Fruit fly (Drosophila melanogaster) whole organism, embryonic: ENCODE data around the gene CG6431.

Experiments used
- C15 ChIP-seq: fragments of 200-800 bp; sonication (Bioruptor generic); IDR thresholded peaks from 3 replicates; pipeline ENCODE4 v1.3.6; 2022; ENCODE audit warnings: missing biosample characterization, missing genetic modification characterization
- CG10209 ChIP-seq: fragments of 200-800 bp; sonication (Bioruptor generic); optimal IDR thresholded peaks from 3 replicates; lab custom pipeline; 2017; ENCODE audit warnings: missing biosample characterization, mild to moderate bottlenecking, missing genetic modification characterization, missing genetic modification reagents
- CG11504 ChIP-seq: fragments of 200-800 bp; sonication (Bioruptor generic); optimal IDR thresholded peaks from 3 replicates; lab custom pipeline; 2019; ENCODE audit warnings: missing biosample characterization, mild to moderate bottlenecking, missing genetic modification characterization, moderate library complexity
- CG12071 ChIP-seq: fragments of 200-800 bp; sonication (Bioruptor generic); optimal IDR thresholded peaks from 3 replicates; lab custom pipeline; 2018; ENCODE audit warnings: missing biosample characterization, mild to moderate bottlenecking, missing genetic modification characterization
- CG12236 ChIP-seq: fragments of 200-800 bp; sonication (Bioruptor generic); optimal IDR thresholded peaks from 2 replicates; lab custom pipeline; 2016; ENCODE audit warnings: missing biosample characterization, missing genetic modification characterization
- CG13624 ChIP-seq: fragments of 200-800 bp; sonication (Bioruptor generic); optimal IDR thresholded peaks from 2 replicates; lab custom pipeline; 2016; ENCODE audit warnings: missing biosample characterization, missing genetic modification characterization
- CG15269 ChIP-seq: fragments of 200-800 bp; sonication (Bioruptor generic); optimal IDR thresholded peaks from 2 replicates; lab custom pipeline; 2018; ENCODE audit warnings: missing biosample characterization, mild to moderate bottlenecking, missing genetic modification characterization, moderate library complexity
- CG16779 ChIP-seq: fragments of 200-800 bp; sonication (Bioruptor generic); IDR thresholded peaks from 2 replicates; pipeline ENCODE4 v1.3.6; 2022; ENCODE audit warnings: missing biosample characterization, missing genetic modification characterization
- CG17328 ChIP-seq: fragments of 200-800 bp; sonication (Bioruptor generic); IDR thresholded peaks from 2 replicates; pipeline ENCODE4 v1.3.6; 2022; ENCODE audit warnings: missing biosample characterization, missing genetic modification characterization
- CG17912 ChIP-seq: fragments of 200-800 bp; sonication (Bioruptor generic); optimal IDR thresholded peaks from 2 replicates; lab custom pipeline; 2018; ENCODE audit warnings: missing biosample characterization, mild to moderate bottlenecking, missing genetic modification characterization
- CG2129 ChIP-seq: fragments of 200-800 bp; sonication (Bioruptor generic); IDR thresholded peaks from 2 replicates; pipeline ENCODE4 v1.3.6; 2022; ENCODE audit warnings: missing biosample characterization, missing genetic modification characterization; ENCODE audit not compliant: partially characterized antibody
- CG31365 ChIP-seq: fragments of 200-800 bp; sonication (Bioruptor generic); optimal IDR thresholded peaks from 2 replicates; lab custom pipeline; 2018; ENCODE audit warnings: missing biosample characterization, mild to moderate bottlenecking, missing genetic modification characterization
- CG3163 ChIP-seq: fragments of 200-800 bp; sonication (Bioruptor generic); optimal IDR thresholded peaks from 3 replicates; lab custom pipeline; 2016; ENCODE audit warnings: missing biosample characterization, missing genetic modification characterization
- CG33213 ChIP-seq: fragments of 200-800 bp; sonication (Bioruptor generic); optimal IDR thresholded peaks from 3 replicates; lab custom pipeline; 2016; ENCODE audit warnings: missing biosample characterization, missing genetic modification characterization
- CG34422 ChIP-seq: fragments of 200-800 bp; sonication (Bioruptor generic); IDR thresholded peaks from 3 replicates; pipeline ENCODE4 v1.3.6; 2022; ENCODE audit warnings: missing biosample characterization, missing genetic modification characterization
- CG43689 ChIP-seq: fragments of 200-800 bp; sonication (Bioruptor generic); IDR thresholded peaks from 2 replicates; pipeline ENCODE4 v1.3.6; 2022; ENCODE audit warnings: missing biosample characterization, missing genetic modification characterization
- CG5953 ChIP-seq: fragments of 200-800 bp; sonication (Bioruptor generic); IDR thresholded peaks from 2 replicates; pipeline ENCODE4 v1.3.6; 2022; ENCODE audit warnings: missing biosample characterization, missing genetic modification characterization
- CG7372 ChIP-seq: fragments of 200-800 bp; sonication (Bioruptor generic); IDR thresholded peaks from 2 replicates; pipeline ENCODE4 v1.3.6; 2022; ENCODE audit warnings: missing biosample characterization, missing genetic modification characterization
- CG7987 ChIP-seq: fragments of 200-800 bp; sonication (Bioruptor generic); optimal IDR thresholded peaks from 2 replicates; lab custom pipeline; 2018; ENCODE audit warnings: missing biosample characterization, mild to moderate bottlenecking, missing genetic modification characterization, moderate library complexity
- CG9215 ChIP-seq: fragments of 200-800 bp; sonication (Bioruptor generic); IDR thresholded peaks from 2 replicates; pipeline ENCODE4 v1.3.6; 2022; ENCODE audit warnings: missing biosample characterization, missing genetic modification characterization
- CG9797 ChIP-seq: fragments of 200-800 bp; sonication (Bioruptor generic); optimal IDR thresholded peaks from 3 replicates; lab custom pipeline; 2018; ENCODE audit warnings: missing biosample characterization, mild to moderate bottlenecking, missing genetic modification characterization
- CG9817 ChIP-seq: fragments of 200-800 bp; sonication (Bioruptor generic); optimal IDR thresholded peaks from 2 replicates; lab custom pipeline; 2018; ENCODE audit warnings: missing biosample characterization, mild to moderate bottlenecking, missing genetic modification characterization, moderate library complexity
- ERR ChIP-seq: fragments of 200-800 bp; sonication (Bioruptor generic); optimal IDR thresholded peaks from 2 replicates; lab custom pipeline; 2016; ENCODE audit warnings: missing biosample characterization, missing genetic modification characterization
- H2.0 ChIP-seq: fragments of 200-800 bp; sonication (Bioruptor generic); IDR thresholded peaks from 2 replicates; pipeline ENCODE4 v1.3.6; 2022; ENCODE audit warnings: missing biosample characterization, missing genetic modification characterization
- Hmr ChIP-seq: fragments of 200-800 bp; sonication (Bioruptor generic); optimal IDR thresholded peaks from 3 replicates; lab custom pipeline; 2017; ENCODE audit warnings: mild to moderate bottlenecking, missing biosample characterization, missing genetic modification reagents, missing genetic modification characterization
- MBD-R2 ChIP-seq: fragments of 200-800 bp; sonication (Bioruptor generic); IDR thresholded peaks from 2 replicates; pipeline ENCODE4 v1.3.6; 2022; ENCODE audit warnings: missing biosample characterization, missing genetic modification characterization
- Myb ChIP-seq: fragments of 200-800 bp; sonication (Bioruptor generic); optimal IDR thresholded peaks from 2 replicates; lab custom pipeline; 2016; ENCODE audit warnings: missing biosample characterization, missing genetic modification characterization
- NK7.1 ChIP-seq: fragments of 200-800 bp; sonication (Bioruptor generic); optimal IDR thresholded peaks from 3 replicates; lab custom pipeline; 2016; ENCODE audit warnings: missing biosample characterization, missing genetic modification characterization
- NfI ChIP-seq: fragments of 200-800 bp; sonication (Bioruptor generic); optimal IDR thresholded peaks from 3 replicates; lab custom pipeline; 2018; ENCODE audit warnings: missing biosample characterization, mild to moderate bottlenecking, missing genetic modification characterization, moderate library complexity
- Optix ChIP-seq: fragments of 200-800 bp; sonication (Bioruptor generic); IDR thresholded peaks from 3 replicates; pipeline ENCODE4 v1.3.6; 2022; ENCODE audit warnings: missing biosample characterization, missing genetic modification characterization
- Pdp1 ChIP-seq, 2 experiments: fragments of 200-800 bp; sonication (Bioruptor generic); optimal IDR thresholded peaks; 3 replicates each; lab custom pipeline; 2016; ENCODE audit warnings: missing biosample characterization in 2 of 2, missing genetic modification characterization in 2 of 2, mild to moderate bottlenecking in 1 of 2, moderate library complexity in 1 of 2
- Rfx ChIP-seq: fragments of 200-800 bp; sonication (Bioruptor generic); IDR thresholded peaks from 2 replicates; pipeline ENCODE4 v1.3.6; 2022; ENCODE audit warnings: missing biosample characterization, missing genetic modification characterization
- Side ChIP-seq: fragments of 200-800 bp; sonication (Bioruptor generic); optimal IDR thresholded peaks from 2 replicates; lab custom pipeline; 2016; ENCODE audit warnings: missing biosample characterization, missing genetic modification characterization
- Spps ChIP-seq: fragments of 200-800 bp; sonication (Bioruptor generic); optimal IDR thresholded peaks from 2 replicates; lab custom pipeline; 2018; ENCODE audit warnings: missing biosample characterization, mild to moderate bottlenecking, missing genetic modification characterization
- Xrp1 ChIP-seq: fragments of 200-800 bp; sonication (Bioruptor generic); IDR thresholded peaks from 2 replicates; pipeline ENCODE4 v1.3.6; 2022; ENCODE audit warnings: missing biosample characterization, missing genetic modification characterization
- ac ChIP-seq: fragments of 200-800 bp; sonication (Bioruptor generic); optimal IDR thresholded peaks from 3 replicates; lab custom pipeline; 2017; ENCODE audit warnings: missing biosample characterization, mild to moderate bottlenecking, missing genetic modification characterization
- amos ChIP-seq: fragments of 200-800 bp; sonication (Bioruptor generic); IDR thresholded peaks from 2 replicates; pipeline ENCODE4 v1.3.6; 2022; ENCODE audit warnings: missing biosample characterization, missing genetic modification characterization; ENCODE audit not compliant: partially characterized antibody
- caup ChIP-seq: fragments of 200-800 bp; sonication (Bioruptor generic); optimal IDR thresholded peaks from 3 replicates; lab custom pipeline; 2017; ENCODE audit warnings: missing biosample characterization, mild to moderate bottlenecking, missing genetic modification characterization, moderate library complexity; ENCODE audit not compliant: severe bottlenecking
- cg ChIP-seq: fragments of 200-800 bp; sonication (Bioruptor generic); optimal IDR thresholded peaks from 3 replicates; lab custom pipeline; 2019; ENCODE audit warnings: missing biosample characterization, mild to moderate bottlenecking, missing genetic modification characterization, moderate library complexity
- da ChIP-seq: fragments of 200-800 bp; sonication (Bioruptor generic); optimal IDR thresholded peaks from 2 replicates; lab custom pipeline; 2016; ENCODE audit warnings: missing biosample characterization, missing genetic modification characterization
- ems ChIP-seq: fragments of 200-800 bp; sonication (Bioruptor generic); optimal IDR thresholded peaks from 3 replicates; lab custom pipeline; 2016; ENCODE audit warnings: missing biosample characterization, missing genetic modification characterization
- ftz-f1 ChIP-seq: fragments of 200-800 bp; sonication (Bioruptor generic); optimal IDR thresholded peaks from 2 replicates; lab custom pipeline; 2016; ENCODE audit warnings: missing biosample characterization, missing genetic modification characterization
- gt ChIP-seq: fragments of 200-800 bp; sonication (Bioruptor generic); IDR thresholded peaks from 2 replicates; pipeline ENCODE4 v1.3.6; 2022; ENCODE audit warnings: missing biosample characterization, missing genetic modification characterization
- mam ChIP-seq: fragments of 200-800 bp; sonication (Bioruptor generic); optimal IDR thresholded peaks from 3 replicates; lab custom pipeline; 2016; ENCODE audit warnings: missing biosample characterization, missing genetic modification characterization
- otp ChIP-seq: fragments of 200-800 bp; sonication (Bioruptor generic); IDR thresholded peaks from 3 replicates; pipeline ENCODE4, ENCODE4 v1.3.6; 2022; ENCODE audit warnings: missing biosample characterization, missing genetic modification characterization
- pan ChIP-seq, 4 experiments: fragments of >200 bp in 3 of 4; fragments of 200-800 bp in 1 of 4; sonication (Bioruptor generic) in 1 of 4; optimal IDR thresholded peaks in 3 of 4; IDR thresholded peaks in 1 of 4; 2 replicates each; pipeline versions ENCODE4 v1.3.6 to Lab custom; 2017 to 2022; ENCODE audit warnings: missing biosample characterization in 2 of 4, missing genetic modification characterization in 2 of 4, mixed read lengths in 1 of 4
- shn ChIP-seq: fragments of 200-800 bp; sonication (Bioruptor generic); optimal IDR thresholded peaks from 3 replicates; lab custom pipeline; 2016; ENCODE audit warnings: missing biosample characterization, missing genetic modification characterization
- sqz ChIP-seq: fragments of 200-800 bp; sonication (Bioruptor generic); optimal IDR thresholded peaks from 3 replicates; lab custom pipeline; 2018; ENCODE audit warnings: missing biosample characterization, mild to moderate bottlenecking, missing genetic modification characterization
- vfl ChIP-seq: fragments of 200-800 bp; sonication (Bioruptor generic); optimal IDR thresholded peaks from 2 replicates; lab custom pipeline; 2016; ENCODE audit warnings: missing biosample characterization, missing genetic modification characterization
- wdn ChIP-seq: fragments of 200-800 bp; sonication (Bioruptor generic); IDR thresholded peaks from 2 replicates; pipeline ENCODE4 v1.3.6; 2022; ENCODE audit warnings: missing biosample characterization, missing genetic modification characterization

Gene CG6431

DNA sequence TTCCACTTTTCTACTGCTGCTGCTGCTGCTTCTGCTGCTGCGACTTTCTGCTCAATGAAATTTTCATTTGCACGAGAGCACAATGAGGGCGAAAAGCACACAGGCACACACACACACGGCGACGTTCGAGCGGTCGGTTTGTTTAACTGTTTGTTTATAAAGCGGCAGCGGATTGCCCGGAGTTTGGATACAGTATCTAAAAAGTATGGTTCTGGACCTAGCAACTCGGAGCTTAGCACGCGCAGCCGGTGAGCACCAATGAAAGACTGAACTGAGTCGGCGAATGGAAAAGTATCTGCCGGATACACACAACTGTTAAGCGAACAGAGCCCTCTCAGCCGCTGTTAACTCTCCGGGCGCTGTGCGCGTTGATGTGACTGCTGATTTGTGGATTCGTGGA, 32.0 kb downstream of the CG6431 start, which contains the start of gene CG17124 (continued):
- TF ChIP-seq CG7987 (GFP tag; lab: Kevin White, UChicago) (peak; percentile 67), otp (0 out of 3 replicates have a peak, but pooled peaks have one; percentile 46), CG5953 (GFP tag; lab: Robert Waterston, UW) (0 out of 2 replicates have a peak, but pooled peaks have one; percentile 51), ERR (GFP tag; lab: Kevin White, UChicago) (peak; percentile 12), CG3163 (GFP tag; lab: Kevin White, UChicago) (peak; percentile 39), CG9215 (no peak), CG12071 (GFP tag; lab: Kevin White, UChicago) (peak; percentile 56), cg (GFP tag; lab: Kevin White, UChicago) (peak; percentile 46), NK7.1 (GFP tag; lab: Kevin White, UChicago) (no peak), NfI (peak; percentile 30), CG12236 (GFP tag; lab: Kevin White, UChicago) (no peak), amos (GFP tag; lab: Robert Waterston, UW) (peak; percentile 40; the same call in 1 of the 2 replicates), Myb (GFP tag; lab: Kevin White, UChicago) (no peak), CG13624 (GFP tag; lab: Kevin White, UChicago) (peak; percentile 4), Pdp1 (GFP tag; optimal IDR thresholded peaks at IDR 0.05; lab: Kevin White, UChicago) (no peak), CG7372 (GFP tag; lab: Robert Waterston, UW) (no peak), CG43689 (GFP tag; lab: Robert Waterston, UW) (no peak), CG33213 (GFP tag; lab: Kevin White, UChicago) (no peak), CG16779 (GFP tag; lab: Robert Waterston, UW) (no peak), Optix (GFP tag; lab: Robert Waterston, UW) (no peak; the same call in 2 of the 3 replicates), Side (GFP tag; lab: Kevin White, UChicago) (peak; percentile 36), CG34422 (peak; percentile 75; the same call in 1 of the 3 replicates), Hmr (GFP tag; lab: Kevin White, UChicago) (peak; percentile 65), CG31365 (tag; lab: Kevin White, UChicago) (no peak), Xrp1 (GFP tag; lab: Robert Waterston, UW) (0 out of 2 replicates have a peak, but pooled peaks have one; percentile 13), pan (optimal IDR thresholded peaks at IDR 0.05; lab: Kevin White, UChicago) (no peak), pan (GFP tag; optimal IDR thresholded peaks at IDR 0.05 in 1 of 2, IDR thresholded peaks at IDR 0.05 in 1 of 2) (peak in 1 of 2 experiments; percentile 48), ems (GFP tag; lab: Kevin White, UChicago) (no peak), vfl (no peak), ftz-f1 (GFP tag; lab: Kevin White, UChicago) (peak; percentile 67), CG17328 (GFP tag; lab: Robert Waterston, UW) (no peak), caup (GFP tag; lab: Kevin White, UChicago) (peak; percentile 60), shn (GFP tag; lab: Kevin White, UChicago) (no peak), CG9817 (no peak), Rfx (GFP tag; lab: Robert Waterston, UW) (peak; percentile 51; the same call in 1 of the 2 replicates), CG17912 (GFP tag; lab: Kevin White, UChicago) (no peak), ac (GFP tag; lab: Kevin White, UChicago) (no peak), CG15269 (tag; lab: Kevin White, UChicago) (peak; percentile 20), mam (GFP tag; lab: Kevin White, UChicago) (no peak), CG10209 (GFP tag; lab: Kevin White, UChicago) (no peak), gt (GFP tag; lab: Robert Waterston, UW) (no peak), CG11504 (tag; lab: Kevin White, UChicago) (peak; percentile 25), sqz (GFP tag; lab: Kevin White, UChicago) (no peak), Spps (tag; lab: Kevin White, UChicago) (no peak), C15 (no peak), CG9797 (GFP tag; lab: Kevin White, UChicago) (no peak), wdn (GFP tag; lab: Robert Waterston, UW) (0 out of 2 replicates have a peak, but pooled peaks have one; percentile 29), CG2129 (GFP tag; lab: Robert Waterston, UW) (no peak), da (GFP tag; lab: Kevin White, UChicago) (no peak), MBD-R2 (peak; percentile 21; the same call in 1 of the 2 replicates), H2.0 (GFP tag; lab: Robert Waterston, UW) (no peak)
